Fruit fly (Drosophila melanogaster) whole organism, embryonic: ENCODE measurements around the gene Obp19a.

Source experiments
- Antp ChIP-seq: fragments of 200-800 bp; sonication (Bioruptor generic); optimal IDR thresholded peaks from 3 replicates; lab custom pipeline; 2016; ENCODE audit warnings: missing biosample characterization, missing genetic modification characterization
- Atf-2 ChIP-seq: fragments of 200-800 bp; sonication (Bioruptor generic); optimal IDR thresholded peaks from 2 replicates; lab custom pipeline; 2016; ENCODE audit warnings: missing biosample characterization, missing genetic modification characterization
- BEAF-32 ChIP-seq: fragments of 200-800 bp; sonication (Bioruptor generic); optimal IDR thresholded peaks from 3 replicates; lab custom pipeline; 2017; ENCODE audit warnings: missing biosample characterization, missing genetic modification characterization, mild to moderate bottlenecking, moderate library complexity, missing genetic modification reagents
- Bgb ChIP-seq: fragments of 200-800 bp; sonication (Bioruptor generic); IDR thresholded peaks from 2 replicates; pipeline ENCODE4 v1.3.6; 2022; ENCODE audit warnings: missing biosample characterization, missing genetic modification characterization; ENCODE audit not compliant: partially characterized antibody
- CG10267 ChIP-seq: fragments of 200-800 bp; sonication (Bioruptor generic); optimal IDR thresholded peaks from 2 replicates; lab custom pipeline; 2018; ENCODE audit warnings: missing biosample characterization, mild to moderate bottlenecking, missing genetic modification characterization, moderate library complexity
- CG11560 ChIP-seq: fragments of 200-800 bp; sonication (Bioruptor generic); IDR thresholded peaks from 3 replicates; pipeline ENCODE4 v1.3.6; 2022; ENCODE audit warnings: missing biosample characterization, missing genetic modification characterization
- CG12942 ChIP-seq: fragments of 200-800 bp; sonication (Bioruptor generic); optimal IDR thresholded peaks from 3 replicates; lab custom pipeline; 2016; ENCODE audit warnings: missing biosample characterization, missing genetic modification characterization
- CG13287 ChIP-seq: fragments of 200-800 bp; sonication (Bioruptor generic); IDR thresholded peaks from 2 replicates; pipeline ENCODE4 v1.3.6; 2022; ENCODE audit warnings: missing biosample characterization, missing genetic modification characterization; ENCODE audit not compliant: partially characterized antibody
- CG14710 ChIP-seq: fragments of 200-800 bp; sonication (Bioruptor generic); optimal IDR thresholded peaks from 3 replicates; lab custom pipeline; 2019; ENCODE audit warnings: missing biosample characterization, mild to moderate bottlenecking, missing genetic modification characterization, moderate library complexity
- CG1603 ChIP-seq: fragments of 200-800 bp; sonication (Bioruptor generic); optimal IDR thresholded peaks from 2 replicates; lab custom pipeline; 2019; ENCODE audit warnings: missing biosample characterization, mild to moderate bottlenecking, missing genetic modification characterization, moderate library complexity
- CG16813 ChIP-seq: fragments of 200-800 bp; sonication (Bioruptor generic); IDR thresholded peaks from 3 replicates; pipeline ENCODE4 v1.3.6; 2022; ENCODE audit warnings: missing biosample characterization, missing genetic modification characterization; ENCODE audit not compliant: partially characterized antibody
- CG16863 ChIP-seq: fragments of 200-800 bp; sonication (Bioruptor generic); optimal IDR thresholded peaks from 3 replicates; lab custom pipeline; 2016; ENCODE audit warnings: missing biosample characterization, missing genetic modification characterization
- CG17186 ChIP-seq: fragments of 200-800 bp; sonication (Bioruptor generic); optimal IDR thresholded peaks from 3 replicates; lab custom pipeline; 2017; ENCODE audit warnings: missing biosample characterization, missing genetic modification reagents, missing genetic modification characterization
- CG2199 ChIP-seq: fragments of 200-800 bp; sonication (Bioruptor generic); IDR thresholded peaks from 3 replicates; pipeline ENCODE4 v1.3.6; 2022; ENCODE audit warnings: missing biosample characterization, missing genetic modification characterization
- CG31388 ChIP-seq: fragments of 200-800 bp; sonication (Bioruptor generic); optimal IDR thresholded peaks from 2 replicates; lab custom pipeline; 2016; ENCODE audit warnings: missing biosample characterization, missing genetic modification characterization
- CG34376 ChIP-seq: fragments of 200-800 bp; sonication (Bioruptor generic); optimal IDR thresholded peaks from 2 replicates; lab custom pipeline; 2018; ENCODE audit warnings: missing biosample characterization, mild to moderate bottlenecking, missing genetic modification characterization
- CG3995 ChIP-seq: fragments of 200-800 bp; sonication (Bioruptor generic); optimal IDR thresholded peaks from 3 replicates; lab custom pipeline; 2016; ENCODE audit warnings: missing biosample characterization, missing genetic modification characterization
- CG4282 ChIP-seq: fragments of 200-800 bp; sonication (Bioruptor generic); optimal IDR thresholded peaks from 2 replicates; lab custom pipeline; 2016; ENCODE audit warnings: missing biosample characterization, missing genetic modification characterization
- CG4328 ChIP-seq: fragments of 200-800 bp; sonication (Bioruptor generic); optimal IDR thresholded peaks from 3 replicates; lab custom pipeline; 2017; ENCODE audit warnings: missing biosample characterization, missing genetic modification reagents, missing genetic modification characterization
- CG4617 ChIP-seq: fragments of 200-800 bp; sonication (Bioruptor generic); optimal IDR thresholded peaks from 3 replicates; lab custom pipeline; 2016; ENCODE audit warnings: missing biosample characterization, missing genetic modification characterization, borderline replicate concordance
- CG7271 ChIP-seq: fragments of 200-800 bp; sonication (Bioruptor generic); optimal IDR thresholded peaks from 2 replicates; lab custom pipeline; 2018; ENCODE audit warnings: missing biosample characterization, mild to moderate bottlenecking, missing genetic modification characterization, moderate library complexity
- CTCF ChIP-seq: fragments of 200-800 bp; sonication (Bioruptor generic); optimal IDR thresholded peaks from 2 replicates; lab custom pipeline; 2017; ENCODE audit warnings: missing biosample characterization, mild to moderate bottlenecking, missing genetic modification characterization, moderate library complexity
- Dref ChIP-seq: fragments of 200-800 bp; sonication (Bioruptor generic); IDR thresholded peaks from 2 replicates; pipeline ENCODE4 v1.3.6; 2022; ENCODE audit warnings: missing biosample characterization, missing genetic modification characterization
- E2f2 ChIP-seq: fragments of 200-800 bp; sonication (Bioruptor generic); IDR thresholded peaks from 2 replicates; pipeline ENCODE4 v1.3.6; 2022; ENCODE audit warnings: missing biosample characterization, missing genetic modification characterization
- Fer3 ChIP-seq: fragments of 200-800 bp; sonication (Bioruptor generic); optimal IDR thresholded peaks from 2 replicates; lab custom pipeline; 2018; ENCODE audit warnings: missing biosample characterization, mild to moderate bottlenecking, missing genetic modification characterization, moderate library complexity
- HmgD ChIP-seq: fragments of 200-800 bp; sonication (Bioruptor generic); optimal IDR thresholded peaks from 3 replicates; lab custom pipeline; 2016; ENCODE audit warnings: missing biosample characterization, missing genetic modification characterization
- HmgZ ChIP-seq: fragments of 200-800 bp; sonication (Bioruptor generic); optimal IDR thresholded peaks from 2 replicates; lab custom pipeline; 2018; ENCODE audit warnings: missing biosample characterization, mild to moderate bottlenecking, missing genetic modification characterization
- Lhr ChIP-seq: fragments of 200-800 bp; sonication (Bioruptor generic); optimal IDR thresholded peaks from 3 replicates; lab custom pipeline; 2017; ENCODE audit warnings: mild to moderate bottlenecking, missing biosample characterization, missing genetic modification reagents, missing genetic modification characterization
- Max ChIP-seq: fragments of 200-800 bp; sonication (Bioruptor generic); optimal IDR thresholded peaks from 2 replicates; lab custom pipeline; 2016; ENCODE audit warnings: missing biosample characterization, mild to moderate bottlenecking, missing genetic modification characterization
- Scr ChIP-seq: fragments of 200-800 bp; sonication (Bioruptor generic); IDR thresholded peaks from 2 replicates; pipeline ENCODE4 v1.3.6; 2022; ENCODE audit warnings: missing biosample characterization, missing genetic modification characterization; ENCODE audit not compliant: partially characterized antibody
- Side ChIP-seq: fragments of 200-800 bp; sonication (Bioruptor generic); optimal IDR thresholded peaks from 2 replicates; lab custom pipeline; 2016; ENCODE audit warnings: missing biosample characterization, missing genetic modification characterization
- Sin3A ChIP-seq: fragments of >200 bp; optimal IDR thresholded peaks from 2 replicates; lab custom pipeline; 2018
- Sry-δ ChIP-seq: fragments of 200-800 bp; sonication (Bioruptor generic); optimal IDR thresholded peaks from 2 replicates; lab custom pipeline; 2016; ENCODE audit warnings: missing biosample characterization, missing genetic modification characterization
- Taf1 ChIP-seq: fragments of 200-800 bp; sonication (Bioruptor generic); IDR thresholded peaks from 2 replicates; pipeline ENCODE4 v1.3.6; 2022; ENCODE audit warnings: missing biosample characterization, missing genetic modification characterization
- YL-1 ChIP-seq: fragments of 200-800 bp; sonication (Bioruptor generic); optimal IDR thresholded peaks from 3 replicates; lab custom pipeline; 2017; ENCODE audit warnings: missing biosample characterization, mild to moderate bottlenecking, missing genetic modification characterization
- amos ChIP-seq: fragments of 200-800 bp; sonication (Bioruptor generic); IDR thresholded peaks from 2 replicates; pipeline ENCODE4 v1.3.6; 2022; ENCODE audit warnings: missing biosample characterization, missing genetic modification characterization; ENCODE audit not compliant: partially characterized antibody
- chm ChIP-seq: fragments of 200-800 bp; sonication (Bioruptor generic); IDR thresholded peaks from 2 replicates; pipeline ENCODE4 v1.3.6; 2022; ENCODE audit warnings: missing biosample characterization, missing genetic modification characterization
- crol ChIP-seq: fragments of 200-800 bp; sonication (Bioruptor generic); IDR thresholded peaks from 2 replicates; pipeline ENCODE4 v1.3.6; 2022; ENCODE audit warnings: missing biosample characterization, missing genetic modification characterization
- dm ChIP-seq: fragments of 200-800 bp; sonication (Bioruptor generic); optimal IDR thresholded peaks from 3 replicates; lab custom pipeline; 2016; ENCODE audit warnings: missing biosample characterization, missing genetic modification characterization
- en ChIP-seq: fragments of 200-800 bp; sonication (Bioruptor generic); optimal IDR thresholded peaks from 2 replicates; lab custom pipeline; 2016; ENCODE audit warnings: missing biosample characterization, missing genetic modification characterization
- fru ChIP-seq: fragments of >200 bp; optimal IDR thresholded peaks from 2 replicates; lab custom pipeline; 2017
- jigr1 ChIP-seq: fragments of 200-800 bp; sonication (Bioruptor generic); IDR thresholded peaks from 3 replicates; pipeline ENCODE4 v1.3.6; 2022; ENCODE audit warnings: missing biosample characterization, missing genetic modification characterization
- knrl ChIP-seq: fragments of 200-800 bp; sonication (Bioruptor generic); IDR thresholded peaks from 3 replicates; pipeline ENCODE4 v1.3.6; 2022; ENCODE audit warnings: missing biosample characterization, missing genetic modification characterization; ENCODE audit not compliant: partially characterized antibody
- org-1 ChIP-seq: fragments of 200-800 bp; sonication (Bioruptor generic); optimal IDR thresholded peaks from 2 replicates; lab custom pipeline; 2017; ENCODE audit warnings: missing biosample characterization, missing genetic modification characterization
- pros ChIP-seq: fragments of 200-800 bp; sonication (Bioruptor generic); optimal IDR thresholded peaks from 3 replicates; lab custom pipeline; 2019; ENCODE audit warnings: missing biosample characterization, mild to moderate bottlenecking, missing genetic modification characterization, moderate library complexity
- pum ChIP-seq: fragments of 200-800 bp; sonication (Bioruptor generic); optimal IDR thresholded peaks from 2 replicates; lab custom pipeline; 2016; ENCODE audit warnings: missing biosample characterization, missing genetic modification characterization
- pzg ChIP-seq: fragments of 200-800 bp; sonication (Bioruptor generic); optimal IDR thresholded peaks from 3 replicates; lab custom pipeline; 2018; ENCODE audit warnings: missing biosample characterization, mild to moderate bottlenecking, missing genetic modification characterization, moderate library complexity
- sd ChIP-seq: fragments of 200-800 bp; sonication (Bioruptor generic); optimal IDR thresholded peaks from 3 replicates; lab custom pipeline; 2018; ENCODE audit warnings: missing biosample characterization, mild to moderate bottlenecking, missing genetic modification characterization, moderate library complexity
- sug ChIP-seq: fragments of 200-800 bp; optimal IDR thresholded peaks from 2 replicates; lab custom pipeline; 2019; ENCODE audit warnings: missing biosample characterization, mild to moderate bottlenecking, missing genetic modification characterization, moderate library complexity
- tll ChIP-seq, 2 experiments: fragments of 200-800 bp in 1 of 2; fragments of >200 bp in 1 of 2; sonication (Bioruptor generic) in 1 of 2; optimal IDR thresholded peaks; 2 replicates each; lab custom pipeline; 2017 to 2019; ENCODE audit warnings: missing biosample characterization in 2 of 2, missing genetic modification characterization in 2 of 2, mild to moderate bottlenecking in 1 of 2, moderate library complexity in 1 of 2
- tx ChIP-seq: fragments of 200-800 bp; sonication (Bioruptor generic); optimal IDR thresholded peaks from 2 replicates; lab custom pipeline; 2016; ENCODE audit warnings: missing biosample characterization, missing genetic modification characterization

The Obp19a gene

dm6 chrX:20391230-20391629 lies 24.3 kb upstream of the Obp19a start (continued):
- TF ChIP-seq Taf1, result no peak
- peak; percentile 43; the same call in 1 of the 3 replicates for TF ChIP-seq CG16813
- TF ChIP-seq chm (GFP tag; lab: Robert Waterston, UW), result no peak
- peak; percentile 45; the same call in 1 of the 2 replicates for TF ChIP-seq CG13287 (GFP tag; lab: Robert Waterston, UW)
- TF ChIP-seq Dref, result peak; percentile 36; the same call in 1 of the 2 replicates
- peak; percentile 16 for TF ChIP-seq CG17186 (GFP tag; lab: Kevin White, UChicago)
- 0 out of 3 replicates have a peak, but pooled peaks have one; percentile 31 for TF ChIP-seq CG2199 (GFP tag; lab: Robert Waterston, UW)
- no peak for TF ChIP-seq Side (GFP tag; lab: Kevin White, UChicago)
- no peak for TF ChIP-seq crol (GFP tag; lab: Robert Waterston, UW)
- no peak for TF ChIP-seq Atf-2 (GFP tag; lab: Kevin White, UChicago)
- TF ChIP-seq CG1603 (tag; lab: Kevin White, UChicago), result peak; percentile 78
- no peak for TF ChIP-seq CG34376 (GFP tag; lab: Kevin White, UChicago)
- no peak for TF ChIP-seq en (GFP tag; lab: Kevin White, UChicago)
- peak; percentile 94 for TF ChIP-seq dm (GFP tag; lab: Kevin White, UChicago)
- no peak for TF ChIP-seq CG4617 (GFP tag; lab: Kevin White, UChicago)
- TF ChIP-seq Sin3A (lab: Kevin White, UChicago), result no peak
- peak; percentile 39 for TF ChIP-seq BEAF-32 (GFP tag; lab: Kevin White, UChicago)
- peak; percentile 75 for TF ChIP-seq pzg (GFP tag; lab: Kevin White, UChicago)
- no peak for TF ChIP-seq Fer3
- TF ChIP-seq E2f2 (GFP tag; lab: Robert Waterston, UW), result peak; percentile 42
- TF ChIP-seq org-1 (GFP tag; lab: Kevin White, UChicago), result no peak
- TF ChIP-seq fru (lab: Kevin White, UChicago), result no peak
- TF ChIP-seq CG12942, result no peak
- peak; percentile 55 for TF ChIP-seq Bgb (GFP tag; lab: Robert Waterston, UW)
- TF ChIP-seq sd (tag; lab: Kevin White, UChicago), result peak; percentile 43
- no peak for TF ChIP-seq CG4282
- TF ChIP-seq CG10267, result peak; percentile 7
- no peak for TF ChIP-seq CG11560
- no peak for TF ChIP-seq pum (GFP tag; lab: Kevin White, UChicago)
- peak; percentile 7 for TF ChIP-seq CG3995 (GFP tag; lab: Kevin White, UChicago)
- TF ChIP-seq CG7271 (tag; lab: Kevin White, UChicago), result no peak
- peak; percentile 35 for TF ChIP-seq CG14710 (tag; lab: Kevin White, UChicago)
- TF ChIP-seq Max, result peak; percentile 78
- TF ChIP-seq amos, result peak; percentile 41; the same call in 1 of the 2 replicates
- peak; percentile 9 for TF ChIP-seq Sry-δ (GFP tag; lab: Kevin White, UChicago)
- TF ChIP-seq Lhr (GFP tag; lab: Kevin White, UChicago), result peak; percentile 17
- TF ChIP-seq tx, result no peak
- no peak for TF ChIP-seq jigr1
- TF ChIP-seq tll (GFP tag; optimal IDR thresholded peaks at IDR 0.05; lab: Kevin White, UChicago), result no peak
- TF ChIP-seq HmgD (GFP tag; lab: Kevin White, UChicago), result peak; percentile 11
- TF ChIP-seq CG31388 (GFP tag; lab: Kevin White, UChicago), result no peak
- peak; percentile 71 for TF ChIP-seq CTCF (GFP tag; lab: Kevin White, UChicago)
- peak; percentile 49 for TF ChIP-seq YL-1 (GFP tag; lab: Kevin White, UChicago)
- TF ChIP-seq pros (GFP tag; lab: Kevin White, UChicago), result no peak
- no peak for TF ChIP-seq CG16863 (GFP tag; lab: Kevin White, UChicago)
- peak; percentile 53 for TF ChIP-seq HmgZ (tag; lab: Kevin White, UChicago)
- no peak for TF ChIP-seq Antp (GFP tag; lab: Kevin White, UChicago)
- no peak for TF ChIP-seq CG4328 (GFP tag; lab: Kevin White, UChicago)
- TF ChIP-seq knrl, result peak; percentile 28; the same call in 1 of the 3 replicates
- peak; percentile 7 for TF ChIP-seq sug (tag; lab: Kevin White, UChicago)
- TF ChIP-seq Scr (GFP tag; lab: Robert Waterston, UW), result peak; percentile 17; the same call in 1 of the 2 replicates
